Fruit fly (Drosophila melanogaster) whole organism, pupa: ENCODE measurements around the gene Dip-C.

Experiments
- CG10348 ChIP-seq: fragments of 200-800 bp; sonication (Bioruptor generic); IDR thresholded peaks from 2 replicates; pipeline ENCODE4 v1.3.6; 2022; ENCODE audit warnings: missing biosample characterization, missing genetic modification characterization
- CG12605 ChIP-seq: fragments of 200-800 bp; sonication (Bioruptor generic); IDR thresholded peaks from 2 replicates; pipeline ENCODE4 v1.3.6; 2022; ENCODE audit warnings: missing biosample characterization, missing genetic modification characterization
- CG13204 ChIP-seq: fragments of 200-800 bp; sonication (Bioruptor generic); optimal IDR thresholded peaks from 2 replicates; lab custom pipeline; 2018; ENCODE audit warnings: missing biosample characterization, mild to moderate bottlenecking, missing genetic modification characterization, moderate library complexity
- CG14655 ChIP-seq: fragments of 200-800 bp; sonication (Bioruptor generic); optimal IDR thresholded peaks from 3 replicates; lab custom pipeline; 2017; ENCODE audit warnings: mild to moderate bottlenecking, missing biosample characterization, missing genetic modification reagents, missing genetic modification characterization
- CG15710 ChIP-seq: fragments of 200-800 bp; sonication (Bioruptor generic); optimal IDR thresholded peaks from 2 replicates; lab custom pipeline; 2018; ENCODE audit warnings: missing biosample characterization, mild to moderate bottlenecking, missing genetic modification characterization, moderate library complexity
- CG17806 ChIP-seq: fragments of 200-800 bp; sonication (Bioruptor generic); optimal IDR thresholded peaks from 2 replicates; lab custom pipeline; 2018; ENCODE audit warnings: missing biosample characterization, mild to moderate bottlenecking, missing genetic modification characterization, moderate library complexity
- CG32121 ChIP-seq: fragments of 200-800 bp; sonication (Bioruptor generic); IDR thresholded peaks from 2 replicates; pipeline ENCODE4 v1.3.6; 2022; ENCODE audit warnings: missing biosample characterization, missing genetic modification characterization
- CG34367 ChIP-seq: fragments of 200-800 bp; sonication (Bioruptor generic); optimal IDR thresholded peaks from 2 replicates; lab custom pipeline; 2018; ENCODE audit warnings: missing biosample characterization, mild to moderate bottlenecking, missing genetic modification characterization
- CG4496 ChIP-seq: fragments of 200-800 bp; sonication (Bioruptor generic); IDR thresholded peaks from 3 replicates; pipeline ENCODE4 v1.3.6; 2022; ENCODE audit warnings: missing biosample characterization, missing genetic modification characterization
- CG8159 ChIP-seq: fragments of 200-800 bp; sonication (Bioruptor generic); optimal IDR thresholded peaks from 3 replicates; lab custom pipeline; 2018; ENCODE audit warnings: missing biosample characterization, mild to moderate bottlenecking, missing genetic modification characterization, moderate library complexity
- CG8301 ChIP-seq: fragments of 200-800 bp; sonication (Bioruptor generic); optimal IDR thresholded peaks from 2 replicates; lab custom pipeline; 2018; ENCODE audit warnings: missing biosample characterization, mild to moderate bottlenecking, missing genetic modification characterization
- CG9948 ChIP-seq: fragments of 200-800 bp; sonication (Bioruptor generic); optimal IDR thresholded peaks from 2 replicates; lab custom pipeline; 2018; ENCODE audit warnings: missing biosample characterization, mild to moderate bottlenecking, missing genetic modification characterization, moderate library complexity
- D1 ChIP-seq: fragments of 200-800 bp; sonication (Bioruptor generic); optimal IDR thresholded peaks from 2 replicates; lab custom pipeline; 2018; ENCODE audit warnings: missing biosample characterization, mild to moderate bottlenecking, missing genetic modification characterization, moderate library complexity
- EcR ChIP-seq: fragments of 200-800 bp; sonication (Bioruptor generic); optimal IDR thresholded peaks from 3 replicates; lab custom pipeline; 2019; ENCODE audit warnings: missing biosample characterization, missing genetic modification characterization, mild to moderate bottlenecking, moderate library complexity, missing genetic modification reagents
- Ets98B ChIP-seq: fragments of 200-800 bp; sonication (Bioruptor generic); IDR thresholded peaks from 2 replicates; pipeline ENCODE4 v1.3.6; 2022; ENCODE audit warnings: missing biosample characterization, missing genetic modification characterization
- Pif1A ChIP-seq: fragments of 200-800 bp; sonication (Bioruptor generic); optimal IDR thresholded peaks from 3 replicates; lab custom pipeline; 2016; ENCODE audit warnings: missing biosample characterization, missing genetic modification characterization
- Pif1B ChIP-seq: fragments of 200-800 bp; sonication (Bioruptor generic); optimal IDR thresholded peaks from 3 replicates; lab custom pipeline; 2016; ENCODE audit warnings: missing biosample characterization, missing genetic modification characterization
- Snoo ChIP-seq: fragments of 200-800 bp; sonication (Bioruptor generic); optimal IDR thresholded peaks from 3 replicates; lab custom pipeline; 2017; ENCODE audit warnings: missing biosample characterization, mild to moderate bottlenecking, missing genetic modification characterization, inconsistent platforms
- fd96Ca ChIP-seq: fragments of 200-800 bp; sonication (Bioruptor generic); IDR thresholded peaks from 3 replicates; pipeline ENCODE4 v1.3.6; 2022; ENCODE audit warnings: missing biosample characterization, missing genetic modification characterization
- gl ChIP-seq: fragments of 200-800 bp; sonication (Bioruptor generic); optimal IDR thresholded peaks from 2 replicates; lab custom pipeline; 2018; ENCODE audit warnings: missing biosample characterization, mild to moderate bottlenecking, missing genetic modification characterization
- rn ChIP-seq: fragments of 200-800 bp; sonication (Bioruptor generic); IDR thresholded peaks from 2 replicates; pipeline ENCODE4 v1.3.6; 2022; ENCODE audit warnings: missing biosample characterization, missing genetic modification characterization

The Dip-C gene

dm6 chr3R:12443769-12444168, 30.2 kb upstream of the Dip-C start:
- TF ChIP-seq Snoo (tag; lab: Kevin White, UChicago) (no peak), CG13204 (no peak), CG8159 (tag; lab: Kevin White, UChicago) (no peak), CG14655 (no peak), CG10348 (no peak), Pif1B (GFP tag; lab: Kevin White, UChicago) (no peak), EcR (no peak), CG8301 (tag; lab: Kevin White, UChicago) (no peak), CG32121 (GFP tag; lab: Robert Waterston, UW) (no peak), fd96Ca (GFP tag; lab: Robert Waterston, UW) (no peak), Ets98B (GFP tag; lab: Robert Waterston, UW) (no peak), gl (tag; lab: Kevin White, UChicago) (no peak)
- TF ChIP-seq, all 21 proteins: peak for 0

- no peak for TF ChIP-seq Snoo (tag; lab: Kevin White, UChicago)
- no peak for TF ChIP-seq CG34367 (tag; lab: Kevin White, UChicago)
- no peak for TF ChIP-seq CG10348
- peak; percentile 46 for TF ChIP-seq CG17806 (tag; lab: Kevin White, UChicago)
- TF ChIP-seq Pif1A (GFP tag; lab: Kevin White, UChicago) = peak; percentile 55
- TF ChIP-seq fd96Ca (GFP tag; lab: Robert Waterston, UW) = no peak; the same call in 2 of the 3 replicates
- peak; percentile 0 for TF ChIP-seq Pif1B (GFP tag; lab: Kevin White, UChicago)
- TF ChIP-seq CG9948 = peak; percentile 55
- peak; percentile 70 for TF ChIP-seq CG8301 (tag; lab: Kevin White, UChicago)
- TF ChIP-seq D1 (tag; lab: Kevin White, UChicago) = peak; percentile 45
- peak; percentile 61; the same call in 2 of the 3 replicates for TF ChIP-seq CG4496 (GFP tag; lab: Robert Waterston, UW)
- peak; percentile 76 for TF ChIP-seq CG14655
- TF ChIP-seq CG12605 (GFP tag; lab: Robert Waterston, UW) = peak; percentile 55
- no peak for TF ChIP-seq Ets98B (GFP tag; lab: Robert Waterston, UW)
- TF ChIP-seq gl (tag; lab: Kevin White, UChicago) = peak; percentile 22
- peak; percentile 28 for TF ChIP-seq CG15710 (tag; lab: Kevin White, UChicago)
- TF ChIP-seq rn = no peak
- no peak for TF ChIP-seq CG13204
- TF ChIP-seq CG32121 (GFP tag; lab: Robert Waterston, UW) = peak; percentile 57; the same call in 1 of the 2 replicates
- TF ChIP-seq EcR = peak; percentile 62
- peak; percentile 63 for TF ChIP-seq CG8159 (tag; lab: Kevin White, UChicago)
These were observed 29.3 kb upstream of the Dip-C start for dm6 chr3R:12442601-12443533.

dm6 chr3R:12441008-12441606, 27.5 kb upstream of the Dip-C start:
- no peak for TF ChIP-seq CG8301 (tag; lab: Kevin White, UChicago)
- TF ChIP-seq CG34367 (tag; lab: Kevin White, UChicago) = no peak
- no peak for TF ChIP-seq rn
- no peak for TF ChIP-seq EcR
- TF ChIP-seq gl (tag; lab: Kevin White, UChicago) = no peak
- TF ChIP-seq CG4496 (GFP tag; lab: Robert Waterston, UW) = peak; percentile 32; the same call in 1 of the 3 replicates
- no peak for TF ChIP-seq CG8159 (tag; lab: Kevin White, UChicago)
- TF ChIP-seq D1 (tag; lab: Kevin White, UChicago) = no peak
- TF ChIP-seq fd96Ca (GFP tag; lab: Robert Waterston, UW) = no peak; the same call in 2 of the 3 replicates
- TF ChIP-seq Pif1A (GFP tag; lab: Kevin White, UChicago) = no peak
- TF ChIP-seq CG12605 (GFP tag; lab: Robert Waterston, UW) = no peak
- peak; percentile 20; the same call in 1 of the 2 replicates for TF ChIP-seq Ets98B (GFP tag; lab: Robert Waterston, UW)
- no peak for TF ChIP-seq CG9948

- TF ChIP-seq CG34367 (tag; lab: Kevin White, UChicago) = no peak
- TF ChIP-seq CG9948 = no peak
- TF ChIP-seq EcR = peak; percentile 5
- TF ChIP-seq rn = no peak
- TF ChIP-seq CG15710 (tag; lab: Kevin White, UChicago) = no peak
These were observed 26.0 kb upstream of the Dip-C start, which contains the start of gene Desat1 for dm6 chr3R:12439401-12440143. Gene Desat1 (plus strand): TSS chr3R:12439600.

- TF ChIP-seq EcR (no peak), CG14655 (no peak), CG8301 (tag; lab: Kevin White, UChicago) (no peak), CG9948 (no peak), Pif1B (GFP tag; lab: Kevin White, UChicago) (no peak), Pif1A (GFP tag; lab: Kevin White, UChicago) (no peak), gl (tag; lab: Kevin White, UChicago) (no peak), Snoo (tag; lab: Kevin White, UChicago) (no peak), fd96Ca (GFP tag; lab: Robert Waterston, UW) (no peak), CG17806 (tag; lab: Kevin White, UChicago) (no peak), CG4496 (GFP tag; lab: Robert Waterston, UW) (no peak)
These were observed 25.5 kb upstream of the Dip-C start, which contains the start of the genes CG17207 and CG46427 for dm6 chr3R:12439039-12439400. Gene CG17207 (minus strand): TSS chr3R:12439139. Gene CG46427 (minus strand): TSS chr3R:12439139.
